Worm (Caenorhabditis elegans) whole organism, young adult: ENCODE results near the gene mdt-8.

Source experiments
- B0035.1 ChIP-seq: sonication (generic microtip); optimal IDR thresholded peaks from 2 replicates; lab custom pipeline; 2016; ENCODE audit warnings: missing genetic modification characterization, mild to moderate bottlenecking, missing compliant biosample characterization, missing genotype, missing genetic modification reagents
- F23B12.7 ChIP-seq: sonication (generic microtip); optimal IDR thresholded peaks from 2 replicates; lab custom pipeline; 2017; ENCODE audit warnings: missing genetic modification characterization, mild to moderate bottlenecking, missing compliant biosample characterization, antibody characterized with exemption, moderate library complexity; ENCODE audit not compliant: insufficient read depth
- F33H1.4 ChIP-seq: fragments of 200-800 bp; sonication (Bioruptor generic); IDR thresholded peaks from 2 replicates; pipeline ENCODE4 v1.3.6; 2022; ENCODE audit warnings: missing genetic modification reagents, missing genetic modification characterization, missing compliant biosample characterization
- F39B2.1 ChIP-seq: fragments of 200-800 bp; sonication (Bioruptor generic); IDR thresholded peaks from 2 replicates; pipeline ENCODE4 v1.3.6; 2022; ENCODE audit warnings: missing genetic modification reagents, missing genetic modification characterization, missing compliant biosample characterization
- F55B11.4 ChIP-seq: sonication (generic microtip); optimal IDR thresholded peaks from 2 replicates; lab custom pipeline; 2016; ENCODE audit warnings: missing compliant biosample characterization, missing genetic modification characterization, borderline replicate concordance; ENCODE audit not compliant: insufficient read depth
- Y79H2A.3 ChIP-seq: fragments of 200-800 bp; sonication (Bioruptor generic); conservative IDR thresholded peaks from 2 replicates; pipeline ENCODE4 v1.3.6; 2022; ENCODE audit warnings: missing genetic modification reagents, missing genetic modification characterization, missing compliant biosample characterization
- atf-7 ChIP-seq: sonication (generic microtip); optimal IDR thresholded peaks from 2 replicates; lab custom pipeline; 2017; ENCODE audit warnings: mild to moderate bottlenecking, missing genetic modification characterization, missing compliant biosample characterization
- bed-1 ChIP-seq: fragments of 200-800 bp; sonication (Bioruptor generic); IDR thresholded peaks from 2 replicates; pipeline ENCODE4 v1.3.6; 2022; ENCODE audit warnings: missing genetic modification reagents, missing genetic modification characterization, missing compliant biosample characterization
- cebp-1 ChIP-seq, 2 experiments: fragments of 200-800 bp in 1 of 2; sonication (Bioruptor generic) in 1 of 2; sonication (generic microtip) in 1 of 2; IDR thresholded peaks in 1 of 2; optimal IDR thresholded peaks in 1 of 2; 2 replicates each; pipeline versions ENCODE4 v1.3.6 to Lab custom; 2017 to 2022; ENCODE audit warnings: missing compliant biosample characterization in 2 of 2, missing genetic modification characterization in 2 of 2, mild to moderate bottlenecking in 1 of 2, missing genetic modification reagents in 1 of 2, moderate library complexity in 1 of 2
- cebp-2 ChIP-seq: fragments of 200-800 bp; sonication (Bioruptor generic); IDR thresholded peaks from 2 replicates; pipeline ENCODE4 v1.3.6; 2022; ENCODE audit warnings: missing genetic modification characterization, missing compliant biosample characterization
- ceh-58 ChIP-seq: fragments of 200-800 bp; sonication (Bioruptor generic); IDR thresholded peaks from 2 replicates; pipeline ENCODE4 v1.3.6; 2022; ENCODE audit warnings: missing genetic modification characterization, missing compliant biosample characterization
- ceh-79 ChIP-seq: sonication (generic microtip); optimal IDR thresholded peaks from 2 replicates; lab custom pipeline; 2017; ENCODE audit warnings: mild to moderate bottlenecking, missing genetic modification characterization, missing compliant biosample characterization
- die-1 ChIP-seq: sonication (generic microtip); optimal IDR thresholded peaks from 2 replicates; lab custom pipeline; 2016; ENCODE audit warnings: missing genotype, mild to moderate bottlenecking, missing genetic modification characterization, missing compliant biosample characterization
- dpff-1 ChIP-seq: sonication (generic microtip); optimal IDR thresholded peaks from 2 replicates; lab custom pipeline; 2017; ENCODE audit warnings: mild to moderate bottlenecking, missing genetic modification characterization, missing compliant biosample characterization
- egl-18 ChIP-seq: fragments of 200-800 bp; sonication (Bioruptor generic); IDR thresholded peaks from 2 replicates; pipeline ENCODE4 v1.3.6; 2022; ENCODE audit warnings: missing genetic modification reagents, missing genetic modification characterization, missing compliant biosample characterization
- egrh-3 ChIP-seq: fragments of 200-800 bp; sonication (Bioruptor generic); IDR thresholded peaks from 2 replicates; pipeline ENCODE4 v1.3.6; 2022; ENCODE audit warnings: missing genetic modification reagents, missing genetic modification characterization, missing compliant biosample characterization
- hlh-12 ChIP-seq: sonication (generic microtip); optimal IDR thresholded peaks from 2 replicates; lab custom pipeline; 2016; ENCODE audit warnings: missing genetic modification characterization, missing compliant biosample characterization
- hmg-1.2 ChIP-seq: fragments of 200-800 bp; sonication (Bioruptor generic); IDR thresholded peaks from 2 replicates; pipeline ENCODE4 v1.3.6; 2022; ENCODE audit warnings: missing genetic modification reagents, missing genetic modification characterization, missing compliant biosample characterization
- hsf-1 ChIP-seq: fragments of 200-800 bp; sonication (Bioruptor generic); IDR thresholded peaks from 2 replicates; pipeline ENCODE4 v1.3.6; 2022; ENCODE audit warnings: missing genetic modification reagents, missing genetic modification characterization, missing compliant biosample characterization
- let-526 ChIP-seq: fragments of 200-800 bp; sonication (Bioruptor generic); IDR thresholded peaks from 2 replicates; pipeline ENCODE4 v1.3.6; 2022; ENCODE audit warnings: missing genetic modification reagents, missing genetic modification characterization, missing compliant biosample characterization
- lin-26 ChIP-seq: fragments of 200-800 bp; sonication (Bioruptor generic); IDR thresholded peaks from 2 replicates; pipeline ENCODE4 v1.3.6; 2022; ENCODE audit warnings: missing genetic modification reagents, missing genetic modification characterization, missing compliant biosample characterization
- lir-1 ChIP-seq: fragments of 200-800 bp; sonication (Bioruptor generic); conservative IDR thresholded peaks from 2 replicates; pipeline ENCODE4 v1.3.6; 2022; ENCODE audit warnings: missing genetic modification reagents, missing genetic modification characterization, missing compliant biosample characterization
- lsl-1 ChIP-seq: fragments of 200-800 bp; sonication (Bioruptor generic); optimal IDR thresholded peaks from 2 replicates; lab custom pipeline; 2018; ENCODE audit warnings: mild to moderate bottlenecking, missing genetic modification characterization, moderate library complexity, missing compliant biosample characterization
- madf-3 ChIP-seq: fragments of 200-800 bp; sonication (Bioruptor generic); IDR thresholded peaks from 2 replicates; pipeline ENCODE4 v1.3.6; 2022; ENCODE audit warnings: missing genetic modification reagents, missing genetic modification characterization, missing compliant biosample characterization
- madf-8 ChIP-seq: fragments of 200-800 bp; sonication (Bioruptor generic); conservative IDR thresholded peaks from 2 replicates; pipeline ENCODE4 v1.3.6; 2022; ENCODE audit warnings: missing genetic modification reagents, missing genetic modification characterization, missing compliant biosample characterization
- mes-4 ChIP-seq: sonication (generic microtip); optimal IDR thresholded peaks from 2 replicates; lab custom pipeline; 2016; ENCODE audit warnings: missing genotype, missing genetic modification characterization, missing compliant biosample characterization
- nhr-80 ChIP-seq: sonication (generic microtip); optimal IDR thresholded peaks from 2 replicates; lab custom pipeline; 2016; ENCODE audit warnings: missing genetic modification characterization, missing compliant biosample characterization
- nhr-90 ChIP-seq: sonication (generic microtip); optimal IDR thresholded peaks from 2 replicates; lab custom pipeline; 2016; ENCODE audit warnings: missing genotype, mild to moderate bottlenecking, missing genetic modification characterization, missing compliant biosample characterization
- sdz-38 ChIP-seq: sonication (generic microtip); optimal IDR thresholded peaks from 2 replicates; lab custom pipeline; 2016; ENCODE audit warnings: missing genotype, missing genetic modification characterization, missing compliant biosample characterization
- sea-2 ChIP-seq: fragments of 200-800 bp; sonication (Bioruptor generic); IDR thresholded peaks from 2 replicates; pipeline ENCODE4 v1.3.6; 2022; ENCODE audit warnings: missing genetic modification characterization, missing compliant biosample characterization
- snpc-3.4 ChIP-seq: sonication (generic microtip); optimal IDR thresholded peaks from 2 replicates; lab custom pipeline; 2017; ENCODE audit warnings: missing genetic modification characterization, mild to moderate bottlenecking, missing compliant biosample characterization, antibody characterized with exemption, moderate library complexity, missing genotype, missing genetic modification reagents
- snpc-4 ChIP-seq, 5 experiments: fragments of 150-350 bp in 1 of 5; sonication (generic microtip) in 4 of 5; optimal IDR thresholded peaks; 2 replicates each; lab custom pipeline; 2014 to 2018; ENCODE audit warnings: missing genetic modification characterization in 5 of 5, missing biosample characterization in 3 of 5, antibody characterized with exemption in 2 of 5, mild to moderate bottlenecking in 2 of 5, missing compliant biosample characterization in 2 of 5, missing genotype in 2 of 5, moderate library complexity in 2 of 5, missing genetic modification reagents in 1 of 5
- somi-1 ChIP-seq: fragments of 200-800 bp; sonication (Bioruptor generic); optimal IDR thresholded peaks from 2 replicates; lab custom pipeline; 2018; ENCODE audit warnings: mild to moderate bottlenecking, missing genetic modification characterization, missing compliant biosample characterization
- sptf-2 ChIP-seq: fragments of 200-800 bp; sonication (Bioruptor generic); optimal IDR thresholded peaks from 2 replicates; lab custom pipeline; 2018; ENCODE audit warnings: mild to moderate bottlenecking, missing genetic modification characterization, missing compliant biosample characterization
- tbp1 ChIP-seq: fragments of 200-800 bp; sonication (Bioruptor generic); optimal IDR thresholded peaks from 2 replicates; lab custom pipeline; 2018; ENCODE audit warnings: mild to moderate bottlenecking, missing genetic modification characterization, missing compliant biosample characterization
- tbx-9 ChIP-seq: sonication (generic microtip); optimal IDR thresholded peaks from 2 replicates; lab custom pipeline; 2016; ENCODE audit warnings: borderline replicate concordance, missing genetic modification characterization, inconsistent platforms, missing compliant biosample characterization
- zim-3 ChIP-seq: sonication (generic microtip); optimal IDR thresholded peaks from 2 replicates; lab custom pipeline; 2017; ENCODE audit warnings: mild to moderate bottlenecking, missing genetic modification characterization, moderate library complexity, missing compliant biosample characterization
- ztf-28 ChIP-seq: fragments of 200-800 bp; sonication (Bioruptor generic); IDR thresholded peaks from 2 replicates; pipeline ENCODE4 v1.3.6; 2022; ENCODE audit warnings: missing genetic modification reagents, missing genetic modification characterization, missing compliant biosample characterization
- ztf-3 ChIP-seq: fragments of 200-800 bp; sonication (Bioruptor generic); optimal IDR thresholded peaks from 2 replicates; lab custom pipeline; 2018; ENCODE audit warnings: mild to moderate bottlenecking, missing genetic modification characterization, missing compliant biosample characterization

Gene mdt-8

DNA sequence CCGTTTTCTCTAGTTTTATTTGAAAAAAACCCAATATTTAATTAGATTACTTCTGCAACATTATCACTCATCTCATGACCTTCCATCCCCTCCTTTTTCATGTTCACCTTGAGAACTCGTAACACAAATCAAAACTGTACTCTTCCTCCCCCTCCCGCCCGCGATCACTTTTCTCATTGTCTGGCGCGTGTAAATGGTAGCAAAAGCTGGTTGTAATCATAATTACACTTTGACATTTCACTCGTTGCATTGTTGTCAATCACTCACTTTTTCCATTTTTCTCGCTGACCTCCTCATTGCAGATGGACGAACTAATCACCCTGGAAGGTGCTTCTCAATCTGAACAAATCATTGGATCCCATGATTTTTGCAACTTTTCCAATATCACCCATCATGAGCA, 23.2 kb downstream of the mdt-8 start, which contains the start of gene npr-41:
Gene npr-41, plus strand, starts transcription at position 301 of the 400 bp plus-strand sequence.
- TF ChIP-seq zim-3 (tag; lab: Kevin White, UChicago) = no peak
- TF ChIP-seq die-1 (tag; lab: Kevin White, UChicago) = no peak

DNA sequence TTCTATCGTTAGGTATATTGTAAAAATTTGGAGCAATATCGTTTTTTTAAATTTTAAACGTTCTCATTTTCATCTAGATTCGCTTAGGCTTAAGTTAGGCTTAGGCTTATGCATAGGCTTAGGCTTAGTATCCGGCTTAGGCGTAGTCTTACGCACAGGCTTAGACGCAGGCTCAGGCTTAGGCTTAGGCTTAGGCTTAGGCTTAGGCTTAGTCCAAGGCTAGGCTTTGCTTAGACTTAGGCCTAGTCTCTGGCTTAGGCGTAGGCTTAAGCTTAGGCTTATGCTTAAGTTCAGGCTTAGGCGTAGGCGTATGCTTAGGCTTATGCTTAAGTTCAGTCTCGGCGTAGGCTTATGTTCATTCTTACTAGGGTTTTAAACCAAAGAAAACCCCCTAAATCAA, 29.9 kb downstream of the mdt-8 start:
- TF ChIP-seq cebp-1 (GFP tag; IDR thresholded peaks at IDR 0.05; lab: Robert Waterston, UW) (no peak), cebp-1 (tag; optimal IDR thresholded peaks at IDR 0.05; lab: Kevin White, UChicago) (no peak), let-526 (0 out of 2 replicates have a peak, but pooled peaks have one; percentile 21), ztf-28 (GFP tag; lab: Robert Waterston, UW) (no peak), egrh-3 (GFP tag; lab: Robert Waterston, UW) (no peak)

DNA sequence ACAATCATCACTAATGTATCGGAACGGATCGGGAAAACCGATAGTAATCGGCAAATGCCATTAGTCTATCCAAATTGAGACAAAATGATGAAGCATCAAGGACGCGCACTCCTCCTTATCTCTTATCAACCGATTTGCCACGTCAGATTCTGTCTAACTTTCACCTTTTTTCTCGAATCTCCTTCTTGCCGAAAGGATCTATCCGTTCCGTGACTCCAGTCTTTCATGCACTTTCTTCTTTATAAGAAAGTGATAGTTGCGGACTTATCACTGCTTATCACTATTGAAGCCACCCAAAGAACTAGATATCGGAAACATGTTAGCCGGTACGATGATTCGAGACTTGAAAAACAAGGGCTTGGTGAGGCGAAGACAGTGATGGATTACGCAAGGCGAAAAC, 31.7 kb downstream of the mdt-8 start:
- TF ChIP-seq ceh-58 (GFP tag; lab: Robert Waterston, UW) (no peak), hsf-1 (no peak), F55B11.4 (tag; lab: Kevin White, UChicago) (no peak)

DNA sequence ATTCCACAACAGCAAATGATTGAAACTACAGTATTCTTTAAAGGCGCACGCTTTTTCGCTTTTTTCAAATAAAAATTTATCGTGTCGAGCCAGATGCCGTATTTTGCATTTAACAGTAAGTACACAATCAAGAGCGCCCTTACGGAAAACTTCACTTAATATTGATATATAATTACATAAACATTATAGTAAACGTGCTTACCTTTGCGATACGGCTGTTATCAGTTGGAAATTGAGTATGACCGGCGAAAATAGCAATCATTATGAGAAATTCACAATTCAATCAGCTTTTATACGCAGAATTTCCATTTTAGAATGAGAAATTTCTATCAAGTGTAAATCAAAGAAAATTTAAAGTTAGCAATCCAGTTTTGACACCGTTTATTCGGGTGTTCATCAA, 33.4 kb downstream of the mdt-8 start, which contains the start of gene B0334.20:
Gene B0334.20, minus strand, starts transcription at position 262 of the 400 bp plus-strand sequence.
- TF ChIP-seq lsl-1 (GFP tag; lab: Kevin White, UChicago) (peak; percentile 5), lin-26 (GFP tag; lab: Robert Waterston, UW) (no peak), tbp1 (no peak), sptf-2 (GFP tag; lab: Kevin White, UChicago) (no peak), hlh-12 (tag; lab: Kevin White, UChicago) (no peak), snpc-4 (GFP tag; optimal IDR thresholded peaks at IDR 0.05; lab: Kevin White, UChicago) (no peak), snpc-4 (tag; optimal IDR thresholded peaks at IDR 0.05; lab: Kevin White, UChicago) (no peak), nhr-80 (tag; lab: Kevin White, UChicago) (peak; percentile 9)

DNA sequence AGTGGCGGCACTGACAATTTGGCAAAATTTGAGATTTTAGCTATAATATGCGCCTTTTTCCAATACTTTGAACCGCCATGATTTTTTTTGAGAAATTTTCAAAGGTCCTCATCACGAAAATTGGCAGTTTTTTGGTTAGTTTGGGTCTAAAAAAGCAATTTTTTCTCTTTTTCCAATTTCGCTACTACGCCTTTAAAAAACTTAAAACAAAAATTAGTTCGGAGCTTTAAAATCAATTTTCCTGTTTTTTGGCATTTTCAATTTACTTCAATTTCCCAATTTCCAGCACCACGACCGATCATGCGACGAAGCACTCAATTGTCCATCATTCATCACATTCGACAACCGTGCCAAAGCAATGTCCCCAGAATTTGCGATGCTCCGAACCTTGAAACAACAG, 36.3 kb downstream of the mdt-8 start, which contains the start of gene B0334.5:
Gene B0334.5, plus strand, starts transcription at position 301 of the 400 bp plus-strand sequence.
- TF ChIP-seq nhr-80 (tag; lab: Kevin White, UChicago) (no peak), mes-4 (tag; lab: Kevin White, UChicago) (no peak), nhr-90 (tag; lab: Kevin White, UChicago) (no peak), ztf-3 (GFP tag; lab: Kevin White, UChicago) (no peak), bed-1 (no peak), snpc-3.4 (tag; lab: Kevin White, UChicago) (no peak), hmg-1.2 (GFP tag; lab: Robert Waterston, UW) (no peak), sdz-38 (tag; lab: Kevin White, UChicago) (no peak), dpff-1 (no peak), lir-1 (GFP tag; lab: Robert Waterston, UW) (no peak)

DNA sequence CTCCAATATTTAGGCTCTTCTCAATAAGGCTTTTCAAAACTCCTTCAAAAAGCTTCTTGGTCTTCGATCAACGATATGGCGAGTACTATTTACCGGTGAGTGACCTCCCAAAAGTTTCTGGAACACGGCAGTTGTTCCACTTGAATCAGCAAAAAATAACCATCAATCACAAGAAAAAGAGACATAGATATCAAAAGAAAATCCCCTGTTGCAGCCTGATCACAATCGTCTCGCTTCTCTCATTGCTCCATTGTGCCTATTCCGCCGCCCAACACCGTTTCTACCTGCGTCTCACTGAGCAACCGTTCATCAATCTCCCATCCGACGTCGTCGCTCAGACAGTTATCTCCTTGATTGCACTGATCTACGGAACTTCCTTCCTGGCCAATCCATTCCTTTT, 36.8 kb downstream of the mdt-8 start, which contains the start of gene emc-5:
Gene emc-5, plus strand, starts transcription at position 14 of the 400 bp plus-strand sequence.
- TF ChIP-seq F39B2.1 (no peak), somi-1 (GFP tag; lab: Kevin White, UChicago) (peak; percentile 10), tbx-9 (no peak), cebp-2 (GFP tag; lab: Robert Waterston, UW) (no peak), F23B12.7 (tag; lab: Kevin White, UChicago) (no peak), madf-8 (GFP tag; lab: Robert Waterston, UW) (no peak), madf-3 (GFP tag; lab: Robert Waterston, UW) (no peak), egl-18 (GFP tag; lab: Robert Waterston, UW) (no peak), mes-4 (tag; lab: Kevin White, UChicago) (no peak), sea-2 (GFP tag; lab: Robert Waterston, UW) (no peak), atf-7 (tag; lab: Kevin White, UChicago) (no peak), Y79H2A.3 (GFP tag; lab: Robert Waterston, UW) (no peak), F33H1.4 (GFP tag; lab: Robert Waterston, UW) (no peak), snpc-4 (GFP tag; optimal IDR thresholded peaks at IDR 0.05; lab: Kevin White, UChicago) (no peak), snpc-4 (tag; optimal IDR thresholded peaks at IDR 0.05; lab: Kevin White, UChicago) (no peak), ceh-79 (tag; lab: Kevin White, UChicago) (no peak), B0035.1 (no peak)
